Fruit fly (Drosophila melanogaster): Measurements from ENCODE around the gene Tet.

Tet gene

DNA sequence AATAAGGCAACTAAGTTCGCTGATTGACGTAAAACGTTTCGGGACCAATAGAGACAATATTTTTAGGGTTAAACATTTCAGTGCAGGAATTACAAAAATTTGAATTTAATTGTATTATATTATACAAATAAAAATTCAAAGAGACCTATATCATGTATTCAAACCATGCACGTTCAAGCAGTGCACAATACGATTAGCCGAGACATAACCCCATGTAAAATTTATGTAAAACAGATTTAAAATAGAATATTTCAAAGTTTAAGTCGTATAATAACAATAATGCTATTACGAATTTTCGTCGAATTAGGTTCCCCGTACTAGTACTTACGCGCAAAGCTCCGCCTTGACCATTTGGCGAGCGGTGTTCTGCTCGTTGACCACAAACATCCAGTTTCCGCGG, 6.6 kb upstream of the Tet start:
- TF ChIP-seq ttk (optimal IDR thresholded peaks at IDR 0.05) (no peak), Myc (optimal IDR thresholded peaks at IDR 0.05) (no peak), psq (optimal IDR thresholded peaks at IDR 0.05) (no peak), Sin3A (optimal IDR thresholded peaks at IDR 0.05) (no peak), h (optimal IDR thresholded peaks at IDR 0.05) (no peak), insv (optimal IDR thresholded peaks at IDR 0.05) (no peak)

DNA sequence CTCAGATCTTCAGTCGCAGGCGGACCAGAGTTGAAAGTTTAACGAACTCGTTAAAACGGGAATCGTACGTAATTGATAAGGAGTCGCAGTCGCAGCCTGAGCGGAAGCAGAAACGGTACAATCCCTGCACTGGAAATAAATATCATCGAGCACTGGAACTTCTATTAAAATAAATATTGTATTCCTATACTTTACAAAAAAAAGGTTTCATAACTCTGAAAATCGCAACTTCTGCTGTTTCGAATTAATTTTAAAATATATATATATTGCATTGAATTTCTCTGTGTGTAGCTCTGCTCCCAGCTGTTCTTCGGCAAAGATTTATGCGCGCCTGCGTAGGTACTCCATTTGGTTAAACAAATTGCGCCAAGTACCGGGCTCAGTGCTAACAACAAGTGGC, 5.4 kb upstream of the Tet start:
- TF ChIP-seq ttk (optimal IDR thresholded peaks at IDR 0.05) (no peak), h (optimal IDR thresholded peaks at IDR 0.05) (no peak)

- TF ChIP-seq psq (optimal IDR thresholded peaks at IDR 0.05) (no peak), insv (optimal IDR thresholded peaks at IDR 0.05) (no peak), ttk (optimal IDR thresholded peaks at IDR 0.05) (no peak), Myc (optimal IDR thresholded peaks at IDR 0.05) (no peak)
Observed at dm6 chr3L:2882328-2882727, 3.4 kb upstream of the Tet start.

DNA sequence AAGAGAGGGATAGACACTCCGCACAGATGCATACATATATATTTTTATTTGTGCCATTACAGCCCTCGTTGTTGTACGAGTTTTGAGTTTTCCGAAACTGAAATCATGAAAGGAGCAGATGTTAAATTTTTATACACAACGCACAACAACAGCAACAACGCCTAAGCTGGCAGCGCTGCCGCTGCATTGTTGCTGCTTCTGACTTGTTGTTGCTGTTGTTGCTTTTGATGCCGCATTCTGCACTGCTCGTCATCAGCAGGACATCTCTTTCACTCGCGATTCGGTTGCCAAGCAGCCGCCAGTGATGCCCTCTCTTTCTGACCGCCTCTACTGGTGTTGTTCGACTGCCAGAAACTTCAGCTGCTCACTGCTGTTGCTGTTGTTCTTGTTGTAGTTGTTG, 2.6 kb upstream of the Tet start:
- TF ChIP-seq Myc (optimal IDR thresholded peaks at IDR 0.05) = no peak
- no peak for TF ChIP-seq Sin3A (optimal IDR thresholded peaks at IDR 0.05)
- no peak for TF ChIP-seq h (optimal IDR thresholded peaks at IDR 0.05)
- no peak for TF ChIP-seq insv (optimal IDR thresholded peaks at IDR 0.05)
- TF ChIP-seq ttk (optimal IDR thresholded peaks at IDR 0.05) = no peak
- TF ChIP-seq psq (optimal IDR thresholded peaks at IDR 0.05) = no peak

DNA sequence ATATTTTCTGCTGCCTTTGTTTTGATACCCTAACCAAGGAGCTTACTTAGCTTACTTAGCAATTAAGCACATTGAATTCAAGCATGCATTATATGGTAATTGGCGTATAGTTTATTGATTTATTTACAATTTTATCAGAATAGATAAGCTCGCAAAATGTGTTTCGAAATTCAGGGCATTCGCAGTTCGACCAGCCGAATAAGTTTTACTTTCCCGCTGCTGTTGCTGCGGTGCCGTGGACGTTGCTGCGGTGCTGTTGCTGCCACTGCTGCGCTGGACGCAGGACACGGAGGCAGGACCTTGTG, 821 bp upstream of the Tet start:
- TF ChIP-seq h (optimal IDR thresholded peaks at IDR 0.05) (no peak), ttk (optimal IDR thresholded peaks at IDR 0.05) (no peak), Myc (optimal IDR thresholded peaks at IDR 0.05) (no peak), psq (optimal IDR thresholded peaks at IDR 0.05) (no peak), Sin3A (optimal IDR thresholded peaks at IDR 0.05) (no peak), insv (optimal IDR thresholded peaks at IDR 0.05) (no peak)

DNA sequence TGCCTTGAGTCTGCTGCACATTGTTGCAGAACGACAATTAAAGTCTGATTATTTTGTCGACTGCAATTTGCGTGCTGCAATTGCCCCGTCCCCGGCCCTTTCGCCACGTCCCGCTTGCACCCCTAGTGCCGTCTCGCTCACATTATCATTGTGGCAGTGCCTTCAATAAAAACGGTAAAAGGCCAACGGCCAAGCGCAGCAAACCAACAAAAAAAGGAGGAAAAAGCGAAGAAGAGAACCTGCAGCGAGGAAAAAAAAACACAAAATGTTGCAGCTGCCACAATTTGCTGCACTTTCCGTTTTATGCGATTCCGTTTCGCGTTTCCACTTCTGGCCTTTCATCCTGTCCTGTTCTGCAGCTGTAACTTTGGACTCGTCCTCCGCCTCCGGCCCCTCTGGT, 4.9 kb downstream of the Tet start:
- TF ChIP-seq insv (optimal IDR thresholded peaks at IDR 0.05) (no peak), ttk (optimal IDR thresholded peaks at IDR 0.05) (no peak), psq (optimal IDR thresholded peaks at IDR 0.05) (no peak), Myc (optimal IDR thresholded peaks at IDR 0.05) (no peak), Sin3A (optimal IDR thresholded peaks at IDR 0.05) (no peak), h (optimal IDR thresholded peaks at IDR 0.05) (no peak)

dm6 chr3L:2873059-2873458, 5.9 kb downstream of the Tet start:
- TF ChIP-seq ttk (optimal IDR thresholded peaks at IDR 0.05) (no peak), Myc (optimal IDR thresholded peaks at IDR 0.05) (no peak), h (optimal IDR thresholded peaks at IDR 0.05) (no peak)

DNA sequence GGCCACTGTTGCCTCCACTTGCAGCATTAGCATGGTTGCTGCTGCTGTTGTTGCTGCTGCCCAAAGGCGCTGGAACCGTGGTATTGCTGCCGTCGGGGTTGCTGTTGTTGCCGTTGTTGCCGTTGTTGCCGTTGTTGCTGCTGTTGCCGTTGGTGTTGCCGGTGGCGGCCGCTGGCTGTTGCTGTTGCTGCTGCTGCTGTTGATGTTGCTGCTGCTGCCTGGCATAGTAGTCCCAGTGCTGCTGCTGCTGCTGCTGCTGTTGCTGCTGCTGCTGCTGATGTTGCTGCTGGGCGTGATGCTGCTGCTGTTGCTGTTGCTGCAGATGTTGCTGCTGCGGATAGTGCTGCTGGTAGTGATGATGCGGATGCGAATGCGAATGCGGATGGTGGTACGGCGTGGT, 7.8 kb downstream of the Tet start:
- TF ChIP-seq insv (optimal IDR thresholded peaks at IDR 0.05) = no peak
- no peak for TF ChIP-seq psq (optimal IDR thresholded peaks at IDR 0.05)
- TF ChIP-seq h (optimal IDR thresholded peaks at IDR 0.05) = no peak
- TF ChIP-seq ttk (optimal IDR thresholded peaks at IDR 0.05) = no peak
- TF ChIP-seq Sin3A (optimal IDR thresholded peaks at IDR 0.05) = no peak
- TF ChIP-seq Myc (optimal IDR thresholded peaks at IDR 0.05) = no peak

DNA sequence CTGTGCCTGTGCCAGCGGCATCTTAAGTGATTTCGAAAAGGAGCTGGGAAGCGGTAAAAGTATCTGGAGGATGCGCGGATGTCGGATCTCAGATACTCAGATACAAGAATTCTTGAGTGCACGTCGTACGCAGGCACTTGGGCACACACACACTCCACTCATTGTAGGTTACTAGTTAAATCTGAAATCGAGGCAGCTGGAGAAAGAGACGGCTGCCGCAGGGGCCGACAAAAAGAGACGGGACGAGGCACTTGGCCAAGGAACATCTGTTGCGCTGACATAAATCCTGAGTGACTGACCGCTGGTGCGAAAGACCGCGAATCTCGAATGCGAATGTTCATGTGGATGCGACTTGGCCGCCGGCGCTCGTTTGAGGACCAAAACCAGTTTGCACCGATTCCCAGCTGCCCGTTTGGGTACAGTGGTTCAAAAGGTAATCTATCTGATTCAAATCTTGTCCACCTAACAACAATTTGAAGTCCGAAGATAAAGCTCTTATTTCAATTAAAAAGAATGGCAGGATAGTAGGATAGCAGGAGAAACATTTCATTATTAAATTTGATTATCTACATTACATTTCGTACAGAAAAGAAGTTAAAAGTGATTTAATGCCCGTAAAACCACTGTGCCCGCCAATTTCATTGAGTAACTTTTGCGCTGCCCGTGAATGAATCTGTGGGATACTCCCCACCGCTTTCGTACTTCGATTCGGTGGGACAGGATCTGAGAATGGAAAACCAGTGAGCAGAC, 10.1 kb downstream of the Tet start:
- TF ChIP-seq ttk (optimal IDR thresholded peaks at IDR 0.05) (no peak), Sin3A (optimal IDR thresholded peaks at IDR 0.05) (no peak), h (optimal IDR thresholded peaks at IDR 0.05) (no peak), Myc (optimal IDR thresholded peaks at IDR 0.05) (no peak), insv (optimal IDR thresholded peaks at IDR 0.05) (no peak), psq (optimal IDR thresholded peaks at IDR 0.05) (no peak)

- TF ChIP-seq insv (optimal IDR thresholded peaks at IDR 0.05) (no peak), psq (optimal IDR thresholded peaks at IDR 0.05) (no peak), h (optimal IDR thresholded peaks at IDR 0.05) (no peak)
Observed at dm6 chr3L:2867447-2868203, 11.3 kb downstream of the Tet start.

DNA sequence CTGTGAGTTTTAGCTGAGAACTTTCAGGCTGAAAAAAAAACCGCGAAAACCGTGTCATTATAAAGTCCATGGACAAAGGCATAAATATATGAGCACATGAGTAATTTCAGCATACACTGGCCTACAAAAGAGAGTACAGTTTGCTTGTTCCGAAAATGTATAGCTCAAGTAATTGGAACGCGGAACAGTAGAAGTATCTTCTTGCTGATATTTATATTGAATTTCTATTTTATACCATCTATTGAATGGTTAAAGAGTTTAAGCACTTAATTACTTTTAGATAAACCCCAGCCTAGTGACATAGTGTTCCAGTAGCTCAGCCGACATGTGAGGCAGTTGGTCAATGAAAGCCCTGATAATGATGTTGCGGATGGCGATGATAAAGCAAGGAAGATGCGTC, 12.1 kb downstream of the Tet start:
- TF ChIP-seq Sin3A (optimal IDR thresholded peaks at IDR 0.05) (no peak), insv (optimal IDR thresholded peaks at IDR 0.05) (no peak), ttk (optimal IDR thresholded peaks at IDR 0.05) (no peak), psq (optimal IDR thresholded peaks at IDR 0.05) (no peak), h (optimal IDR thresholded peaks at IDR 0.05) (no peak), Myc (optimal IDR thresholded peaks at IDR 0.05) (no peak)

DNA sequence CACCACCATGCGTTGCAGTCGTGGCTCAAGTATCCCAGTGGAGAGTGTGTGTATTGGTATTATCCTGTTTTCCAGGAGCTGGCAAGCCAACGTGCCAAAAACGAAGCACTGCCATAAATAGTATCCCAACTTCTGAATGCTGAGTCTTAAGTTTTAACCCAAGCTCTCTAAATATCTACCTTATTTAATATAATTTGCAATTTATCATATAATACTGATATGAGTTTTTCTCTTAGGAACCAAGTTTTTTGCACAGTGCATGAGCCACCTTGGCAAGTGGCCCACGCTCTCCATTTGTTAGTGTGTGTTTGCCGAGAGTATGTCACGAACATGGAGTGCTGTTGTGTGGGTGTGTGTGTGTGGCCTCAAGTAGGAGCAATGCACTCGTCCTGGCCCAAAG, 13.4 kb downstream of the Tet start:
- no peak for TF ChIP-seq ttk (optimal IDR thresholded peaks at IDR 0.05)
- no peak for TF ChIP-seq Sin3A (optimal IDR thresholded peaks at IDR 0.05)
- TF ChIP-seq h (optimal IDR thresholded peaks at IDR 0.05) = no peak
- TF ChIP-seq Myc (optimal IDR thresholded peaks at IDR 0.05) = no peak
- TF ChIP-seq insv (optimal IDR thresholded peaks at IDR 0.05) = no peak
- TF ChIP-seq psq (optimal IDR thresholded peaks at IDR 0.05) = no peak

DNA sequence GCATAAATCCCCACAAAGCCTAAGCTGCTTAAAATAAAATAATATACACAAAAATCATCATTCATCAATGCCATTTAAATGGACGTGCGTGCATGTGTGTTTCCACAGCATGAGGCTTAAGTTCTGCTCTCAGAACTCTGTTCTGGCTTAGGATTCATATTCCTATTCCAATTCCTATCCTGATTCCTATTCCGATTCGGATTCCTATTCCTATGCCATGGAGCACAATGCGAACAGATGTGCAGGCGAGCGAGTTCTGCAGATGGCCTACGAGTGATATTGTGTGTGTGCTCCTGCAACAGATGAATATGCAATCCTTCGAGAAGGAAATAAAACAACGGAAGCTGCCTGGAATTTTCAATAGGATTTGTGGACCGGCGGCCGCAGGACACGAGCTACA, 14.5 kb downstream of the Tet start:
- no peak for TF ChIP-seq Sin3A (optimal IDR thresholded peaks at IDR 0.05)
- TF ChIP-seq insv (optimal IDR thresholded peaks at IDR 0.05) = no peak
- no peak for TF ChIP-seq ttk (optimal IDR thresholded peaks at IDR 0.05)
- no peak for TF ChIP-seq Myc (optimal IDR thresholded peaks at IDR 0.05)
- no peak for TF ChIP-seq psq (optimal IDR thresholded peaks at IDR 0.05)

All from Kc167 (cell line).